Worm (Caenorhabditis elegans) whole organism, early embryonic: ENCODE measurements around the gene gmap-3.

Experiments used
- ama-1 ChIP-seq: fragments of 150-350 bp; optimal IDR thresholded peaks from 2 replicates; lab custom pipeline; 2014
- ceh-13 ChIP-seq: fragments of 200-800 bp; sonication (Bioruptor generic); optimal IDR thresholded peaks from 2 replicates; lab custom pipeline; 2018; ENCODE audit warnings: mild to moderate bottlenecking, missing genetic modification characterization, missing compliant biosample characterization
- ceh-36 ChIP-seq: sonication (generic microtip); optimal IDR thresholded peaks from 2 replicates; lab custom pipeline; 2016; ENCODE audit warnings: missing genetic modification characterization, inconsistent platforms, missing compliant biosample characterization
- ets-7 ChIP-seq: sonication (generic microtip); optimal IDR thresholded peaks from 2 replicates; lab custom pipeline; 2016; ENCODE audit warnings: missing genotype, missing genetic modification characterization, missing compliant biosample characterization
- flt-1 ChIP-seq: fragments of 200-800 bp; sonication (Bioruptor generic); IDR thresholded peaks from 2 replicates; pipeline ENCODE4 v1.3.6; 2022; ENCODE audit warnings: missing genetic modification characterization, missing compliant biosample characterization
- hmg-4 ChIP-seq: fragments of 200-800 bp; sonication (Bioruptor generic); optimal IDR thresholded peaks from 2 replicates; lab custom pipeline; 2018; ENCODE audit warnings: mild to moderate bottlenecking, missing genetic modification characterization, missing compliant biosample characterization
- hnd-1 ChIP-seq: sonication (generic microtip); optimal IDR thresholded peaks from 2 replicates; lab custom pipeline; 2016; ENCODE audit warnings: missing genetic modification characterization, missing compliant biosample characterization
- pes-1 ChIP-seq: fragments of 200-800 bp; sonication (Bioruptor generic); IDR thresholded peaks from 2 replicates; pipeline ENCODE4 v1.3.6; 2022; ENCODE audit warnings: missing genetic modification reagents, missing genetic modification characterization, missing compliant biosample characterization
- sea-1 ChIP-seq: fragments of 200-800 bp; sonication (Bioruptor generic); conservative IDR thresholded peaks from 2 replicates; pipeline ENCODE4 v1.3.6; 2022; ENCODE audit warnings: missing genetic modification characterization, missing compliant biosample characterization
- tra-4 ChIP-seq: sonication (generic microtip); optimal IDR thresholded peaks from 2 replicates; lab custom pipeline; 2017; ENCODE audit warnings: missing genetic modification characterization, missing compliant biosample characterization

ce11 chrX:12987119-12987518, 46.4 kb upstream of the gmap-3 start, which contains the start of gene mff-1:
- no peak for TF ChIP-seq ama-1 (lab: Kevin White, UChicago)
- TF ChIP-seq flt-1 (GFP tag; lab: Robert Waterston, UW): no peak
- no peak for TF ChIP-seq hmg-4
- no peak for TF ChIP-seq pes-1 (GFP tag; lab: Robert Waterston, UW)
- TF ChIP-seq ceh-36 (tag; lab: Kevin White, UChicago): no peak
- no peak for TF ChIP-seq ets-7 (tag; lab: Kevin White, UChicago)
- TF ChIP-seq hnd-1 (tag; lab: Kevin White, UChicago): no peak
- no peak for TF ChIP-seq sea-1 (GFP tag; lab: Robert Waterston, UW)
- no peak for TF ChIP-seq tra-4
- no peak for TF ChIP-seq ceh-13 (GFP tag; lab: Kevin White, UChicago)
